Worm (Caenorhabditis elegans) whole organism, L3 larva: ENCODE data around the gene F16F9.3.

Source experiments
- R02D3.7 ChIP-seq: fragments of 150-350 bp; optimal IDR thresholded peaks from 2 replicates; lab custom pipeline; 2014; ENCODE audit warnings: missing biosample characterization, missing genetic modification characterization
- aly-2 ChIP-seq: fragments of 150-350 bp; optimal IDR thresholded peaks from 2 replicates; lab custom pipeline; 2014; ENCODE audit warnings: missing biosample characterization, missing genetic modification characterization
- elt-1 ChIP-seq: fragments of 150-350 bp; optimal IDR thresholded peaks from 2 replicates; lab custom pipeline; 2014; ENCODE audit warnings: missing biosample characterization, missing genetic modification characterization
- lsy-12 ChIP-seq: sonication (generic microtip); optimal IDR thresholded peaks from 2 replicates; lab custom pipeline; 2016; ENCODE audit warnings: mild to moderate bottlenecking, missing genetic modification characterization, missing compliant biosample characterization
- mdl-1 ChIP-seq: fragments of 150-350 bp; optimal IDR thresholded peaks from 2 replicates; lab custom pipeline; 2014; ENCODE audit warnings: missing biosample characterization, missing genetic modification characterization
- nfya-1 ChIP-seq: sonication (generic microtip); optimal IDR thresholded peaks from 2 replicates; lab custom pipeline; 2017; ENCODE audit warnings: missing genetic modification characterization, mild to moderate bottlenecking, missing compliant biosample characterization, antibody characterized with exemption, moderate library complexity; ENCODE audit not compliant: insufficient read depth
- nhr-11 ChIP-seq: fragments of 150-350 bp; optimal IDR thresholded peaks from 2 replicates; lab custom pipeline; 2014; ENCODE audit warnings: missing biosample characterization, missing genetic modification characterization
- nhr-237 ChIP-seq: fragments of 150-350 bp; optimal IDR thresholded peaks from 2 replicates; lab custom pipeline; 2014; ENCODE audit warnings: missing biosample characterization, missing genetic modification characterization
- nhr-25 ChIP-seq: sonication (generic microtip); optimal IDR thresholded peaks from 2 replicates; lab custom pipeline; 2017; ENCODE audit warnings: missing biosample characterization, missing genetic modification characterization
- nhr-43 ChIP-seq: sonication (generic microtip); optimal IDR thresholded peaks from 2 replicates; lab custom pipeline; 2016; ENCODE audit warnings: mild to moderate bottlenecking, missing genetic modification characterization, missing compliant biosample characterization; ENCODE audit not compliant: poor library complexity, severe bottlenecking
- skn-1 ChIP-seq: fragments of 150-350 bp; optimal IDR thresholded peaks from 2 replicates; lab custom pipeline; 2014; ENCODE audit warnings: missing biosample characterization, missing genetic modification characterization
- unc-39 ChIP-seq: sonication (generic microtip); optimal IDR thresholded peaks from 4 replicates; lab custom pipeline; 2017; ENCODE audit warnings: missing biosample characterization, missing genetic modification characterization

DNA sequence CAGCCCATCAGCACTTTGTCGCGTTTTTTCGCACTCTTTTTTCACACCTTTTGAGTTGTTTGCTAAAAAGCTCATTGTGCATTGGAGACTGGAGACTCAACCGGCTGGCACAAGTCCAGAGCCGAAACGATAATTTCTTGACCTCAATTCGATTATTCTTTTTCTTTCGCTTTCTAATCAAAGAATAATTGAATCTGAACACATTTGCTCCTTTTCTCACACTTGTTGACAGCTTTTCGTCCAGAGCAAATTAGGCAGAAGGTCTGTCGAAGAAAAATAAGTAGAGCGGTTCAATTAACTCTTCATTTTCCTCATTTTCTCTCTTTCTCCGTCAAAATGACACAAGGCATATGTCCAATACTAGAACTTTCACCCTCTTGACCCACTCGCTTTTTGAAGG is 12.5 kb upstream of the F16F9.3 start:
- TF ChIP-seq skn-1 = no peak
- no peak for TF ChIP-seq nhr-11 (tag; lab: Kevin White, UChicago)
- no peak for TF ChIP-seq unc-39 (tag; lab: Kevin White, UChicago)
- no peak for TF ChIP-seq elt-1 (tag; lab: Kevin White, UChicago)
- TF ChIP-seq mdl-1 (tag; lab: Kevin White, UChicago) = no peak
- TF ChIP-seq nfya-1 (tag; lab: Kevin White, UChicago) = no peak
- no peak for TF ChIP-seq R02D3.7
- TF ChIP-seq nhr-25 = no peak
- no peak for TF ChIP-seq nhr-43 (tag; lab: Kevin White, UChicago)
- no peak for TF ChIP-seq nhr-237 (tag; lab: Kevin White, UChicago)
- TF ChIP-seq aly-2 (tag; lab: Kevin White, UChicago) = no peak
- no peak for TF ChIP-seq lsy-12
